Worm (Caenorhabditis elegans): ENCODE measurements around the gene srw-63.

DNA sequence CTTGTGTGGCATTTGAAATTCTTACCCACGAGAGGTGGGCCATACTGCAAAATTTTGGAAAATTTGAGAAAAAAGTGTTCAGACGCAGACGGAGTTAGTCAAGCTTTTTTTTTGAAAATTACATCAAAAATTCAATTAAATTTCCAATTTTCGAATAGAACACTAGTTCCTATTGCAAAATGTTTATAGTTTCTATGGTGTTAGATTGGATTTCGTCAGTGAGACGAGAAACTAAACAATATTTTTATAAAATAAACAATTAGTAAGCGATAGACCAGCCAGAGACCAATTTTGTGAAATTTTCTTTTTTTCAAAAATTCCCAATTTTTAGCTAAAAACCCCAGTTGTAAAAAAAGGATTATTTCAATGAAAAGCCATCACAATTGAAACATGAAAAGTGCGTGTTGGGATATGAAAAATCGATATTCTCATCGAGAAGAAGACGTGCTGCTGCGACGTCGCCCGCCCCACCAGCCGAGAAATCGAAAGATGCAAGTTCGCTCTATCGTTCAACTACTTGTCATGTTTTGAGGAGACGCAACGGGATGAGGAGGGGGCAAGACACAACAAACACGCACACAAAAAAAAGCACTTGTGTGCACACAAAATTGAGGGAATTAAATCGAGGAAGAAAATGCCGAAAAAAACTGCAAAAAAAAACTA, 35.8 kb downstream of the srw-63 start, which contains the start of gene dnbp-1:
- TF ChIP-seq him-1 (tag; optimal IDR thresholded peaks at IDR 0.05) (no peak), dao-5 (tag; optimal IDR thresholded peaks at IDR 0.05) (no peak), W03F9.2 (tag; optimal IDR thresholded peaks at IDR 0.05) (peak; percentile 67)

Measured in whole organism, L4/young adult.